Worm (Caenorhabditis elegans) whole organism, L4 larva: ENCODE measurements around the gene nspc-20.
"Not testable (repeated sequence)": the region's sequence is repeated elsewhere in the genome, so short reads cannot be mapped to it uniquely, and the experiment has no call there.

Source experiments
- jun-1 ChIP-seq: fragments of 150-350 bp; optimal IDR thresholded peaks from 2 replicates; lab custom pipeline; 2014; ENCODE audit warnings: missing biosample characterization, missing genetic modification reagents, missing genetic modification characterization
- lin-13 ChIP-seq: fragments of 150-350 bp; optimal IDR thresholded peaks from 2 replicates; lab custom pipeline; 2014; ENCODE audit warnings: missing biosample characterization, missing genetic modification reagents, missing genetic modification characterization
- nhr-77 ChIP-seq: fragments of 150-350 bp; optimal IDR thresholded peaks from 2 replicates; lab custom pipeline; 2014; ENCODE audit warnings: missing biosample characterization, missing genetic modification characterization
- unc-62 ChIP-seq, 3 experiments: fragments of 150-350 bp in 1 of 3; sonication (generic microtip); optimal IDR thresholded peaks in 2 of 3; peaks in 1 of 3; 1 replicate in 1 of 3; 2 replicates in 2 of 3; lab custom pipeline; 2014 to 2017; ENCODE audit warnings: missing biosample characterization in 3 of 3, missing genetic modification characterization in 3 of 3, missing genetic modification reagents in 3 of 3, missing genotype in 1 of 3

DNA sequence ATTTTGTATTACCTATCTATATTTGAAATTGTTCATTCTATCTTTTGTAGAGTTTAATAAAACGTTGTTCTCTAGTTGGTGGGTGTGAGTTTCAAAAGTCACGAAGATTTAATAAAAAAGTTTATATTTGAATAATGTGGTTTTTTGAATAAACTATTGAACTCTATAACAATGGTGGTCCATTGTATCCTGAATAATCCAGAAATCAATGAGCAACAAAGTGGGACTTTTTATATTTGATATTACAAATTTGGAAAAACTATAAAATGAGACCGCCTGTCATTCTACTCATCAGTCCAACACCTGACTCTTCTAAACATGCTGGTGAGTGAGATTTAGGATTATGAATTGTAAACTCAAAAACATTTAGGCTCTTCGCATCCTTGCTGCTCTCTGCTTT lies 1.6 kb downstream of the nspc-20 start, which contains the start of gene nspc-19:
- not testable (repeated sequence) for TF ChIP-seq nhr-77 (tag; lab: Kevin White, UChicago); lin-13 (GFP tag; lab: Kevin White, UChicago); jun-1; unc-62 (GFP tag; optimal IDR thresholded peaks at IDR 0.05 in 1 of 2; lab: Kevin White, UChicago); unc-62 (tag; optimal IDR thresholded peaks at IDR 0.05; lab: Kevin White, UChicago)
